Worm (Caenorhabditis elegans): ENCODE results near the gene gba-3.

The gba-3 gene

ce11 chrIV:17461222-17461707, 11.9 kb upstream of the gba-3 start, which contains the start of gene rif-1.1:
Gene rif-1.1 (minus strand): TSS chrIV:17461272.
- TF ChIP-seq nhr-67 (tag; optimal IDR thresholded peaks at IDR 0.05) (no peak), aly-2 (tag; optimal IDR thresholded peaks at IDR 0.05) (no peak), ZK546.5 (tag; optimal IDR thresholded peaks at IDR 0.05) (no peak), ama-1 (optimal IDR thresholded peaks at IDR 0.05) (no peak), fkh-2 (tag; optimal IDR thresholded peaks at IDR 0.05) (no peak), nfya-1 (tag; optimal IDR thresholded peaks at IDR 0.05; ENCODE audit: insufficient read depth) (peak; percentile 65), elt-2 (tag; optimal IDR thresholded peaks at IDR 0.05) (peak; percentile 36), unc-62 (GFP tag; optimal IDR thresholded peaks at IDR 0.05) (no peak), nhr-23 (tag; optimal IDR thresholded peaks at IDR 0.05) (peak; percentile 18), elt-3 (tag; optimal IDR thresholded peaks at IDR 0.05) (no peak), pha-4 (tag; optimal IDR thresholded peaks at IDR 0.05) (peak; percentile 92), fkh-10 (GFP tag; optimal IDR thresholded peaks at IDR 0.05) (no peak), skn-1 (tag; optimal IDR thresholded peaks at IDR 0.05) (no peak), lin-15B (tag; optimal IDR thresholded peaks at IDR 0.05) (peak; percentile 27), lin-39 (tag; optimal IDR thresholded peaks at IDR 0.05) (peak; percentile 45), ceh-28 (tag; optimal IDR thresholded peaks at IDR 0.05) (no peak), daf-12 (tag; optimal IDR thresholded peaks at IDR 0.05) (no peak), nhr-25 (tag; optimal IDR thresholded peaks at IDR 0.05) (peak; percentile 10), ztf-11 (tag; optimal IDR thresholded peaks at IDR 0.05) (no peak), unc-39 (tag; optimal IDR thresholded peaks at IDR 0.05) (no peak)

ce11 chrIV:17463108-17463608, 10.0 kb upstream of the gba-3 start, which contains the start of gene F11E6.10:
Gene F11E6.10 (minus strand): TSS chrIV:17463158.
- TF ChIP-seq ztf-4 (tag; optimal IDR thresholded peaks at IDR 0.05), result no peak
- TF ChIP-seq nhr-43 (tag; optimal IDR thresholded peaks at IDR 0.05; ENCODE audit: poor library complexity, severe bottlenecking), result no peak
- no peak for TF ChIP-seq nfya-1 (tag; optimal IDR thresholded peaks at IDR 0.05; ENCODE audit: insufficient read depth)
- no peak for TF ChIP-seq lin-15B (tag; optimal IDR thresholded peaks at IDR 0.05)

ce11 chrIV:17465886-17466285, 7.2 kb upstream of the gba-3 start, which contains the start of gene F11E6.6:
Gene F11E6.6 (minus strand): TSS chrIV:17465986.
- peak; percentile 27 for TF ChIP-seq pha-4 (tag; optimal IDR thresholded peaks at IDR 0.05)
- no peak for TF ChIP-seq lsy-12 (tag; optimal IDR thresholded peaks at IDR 0.05)
- no peak for TF ChIP-seq unc-39 (tag; optimal IDR thresholded peaks at IDR 0.05)
- peak; percentile 38 for TF ChIP-seq elt-2 (tag; optimal IDR thresholded peaks at IDR 0.05)
- TF ChIP-seq nhr-12 (tag; optimal IDR thresholded peaks at IDR 0.05), result no peak
- no peak for TF ChIP-seq ceh-28 (tag; optimal IDR thresholded peaks at IDR 0.05)
- TF ChIP-seq jun-1 (tag; optimal IDR thresholded peaks at IDR 0.05), result no peak
- no peak for TF ChIP-seq mml-1 (tag; optimal IDR thresholded peaks at IDR 0.05)
- TF ChIP-seq sea-2 (GFP tag; optimal IDR thresholded peaks at IDR 0.05), result no peak
- no peak for TF ChIP-seq lin-39 (tag; optimal IDR thresholded peaks at IDR 0.05)
- no peak for TF ChIP-seq nhr-237 (tag; optimal IDR thresholded peaks at IDR 0.05)
- peak; percentile 21 for TF ChIP-seq pqm-1 (tag; optimal IDR thresholded peaks at IDR 0.05)
- TF ChIP-seq egl-5 (tag; optimal IDR thresholded peaks at IDR 0.05), result no peak
- TF ChIP-seq nhr-25 (tag; optimal IDR thresholded peaks at IDR 0.05), result no peak

- TF ChIP-seq elt-2 (tag; optimal IDR thresholded peaks at IDR 0.05) (peak; percentile 95), pqm-1 (tag; optimal IDR thresholded peaks at IDR 0.05) (peak; percentile 95), nhr-25 (tag; optimal IDR thresholded peaks at IDR 0.05) (no peak), skn-1 (tag; optimal IDR thresholded peaks at IDR 0.05) (no peak)
Observed at ce11 chrIV:17467325-17467724, 5.8 kb upstream of the gba-3 start, which contains the start of gene elo-2. Gene elo-2 (minus strand): TSS chrIV:17467408.

- TF ChIP-seq nfya-1 (tag; optimal IDR thresholded peaks at IDR 0.05; ENCODE audit: insufficient read depth), result no peak
- TF ChIP-seq ceh-82 (tag; optimal IDR thresholded peaks at IDR 0.05), result no peak
- no peak for TF ChIP-seq nhr-237 (tag; optimal IDR thresholded peaks at IDR 0.05)
- peak; percentile 8 for TF ChIP-seq snpc-4 (tag; optimal IDR thresholded peaks at IDR 0.05)
- no peak for TF ChIP-seq ceh-16 (tag; optimal IDR thresholded peaks at IDR 0.05)
- TF ChIP-seq pha-4 (tag; optimal IDR thresholded peaks at IDR 0.05), result peak; percentile 51
- no peak for TF ChIP-seq egl-5 (tag; optimal IDR thresholded peaks at IDR 0.05)
- no peak for TF ChIP-seq nhr-11 (tag; optimal IDR thresholded peaks at IDR 0.05)
- TF ChIP-seq nhr-12 (tag; optimal IDR thresholded peaks at IDR 0.05), result no peak
- TF ChIP-seq tbx-2 (tag; optimal IDR thresholded peaks at IDR 0.05), result no peak
- TF ChIP-seq ztf-4 (tag; optimal IDR thresholded peaks at IDR 0.05), result no peak
- TF ChIP-seq nhr-67 (tag; optimal IDR thresholded peaks at IDR 0.05), result no peak
- no peak for TF ChIP-seq jun-1 (tag; optimal IDR thresholded peaks at IDR 0.05)
Observed at ce11 chrIV:17467825-17468224, 5.3 kb upstream of the gba-3 start.
